Worm (Caenorhabditis elegans) whole organism, L3 larva: ENCODE data around the gene R05G9.3.

Experiments used
- aly-2 ChIP-seq: fragments of 150-350 bp; optimal IDR thresholded peaks from 2 replicates; lab custom pipeline; 2014; ENCODE audit warnings: missing biosample characterization, missing genetic modification characterization
- ceh-28 ChIP-seq: fragments of 150-350 bp; optimal IDR thresholded peaks from 2 replicates; lab custom pipeline; 2014; ENCODE audit warnings: missing biosample characterization, missing genetic modification reagents, missing genetic modification characterization
- elt-3 ChIP-seq, 3 experiments: fragments of 150-350 bp in 1 of 3; sonication (generic microtip) in 2 of 3; optimal IDR thresholded peaks; 2 replicates in 2 of 3; 4 replicates in 1 of 3; lab custom pipeline; 2014 to 2017; ENCODE audit warnings: missing biosample characterization in 3 of 3, missing genetic modification characterization in 3 of 3
- nhr-77 ChIP-seq: fragments of 150-350 bp; optimal IDR thresholded peaks from 2 replicates; lab custom pipeline; 2014; ENCODE audit warnings: missing biosample characterization, missing genetic modification characterization
- tbx-2 ChIP-seq: sonication (generic microtip); optimal IDR thresholded peaks from 2 replicates; lab custom pipeline; 2016; ENCODE audit warnings: mild to moderate bottlenecking, missing genetic modification characterization, missing compliant biosample characterization

- TF ChIP-seq nhr-77 (tag; lab: Kevin White, UChicago) (no peak), aly-2 (tag; lab: Kevin White, UChicago) (no peak), ceh-28 (tag; lab: Kevin White, UChicago) (no peak), elt-3 (tag; optimal IDR thresholded peaks at IDR 0.05; lab: Kevin White, UChicago) (no peak), tbx-2 (tag; lab: Kevin White, UChicago) (no peak)
These were observed 23.2 kb upstream of the R05G9.3 start, which contains the start of gene C56E6.2 for ce11 chrII:6524501-6524977.
